Fruit fly (Drosophila melanogaster): Measurements from ENCODE around the gene CG12279.

DNA sequence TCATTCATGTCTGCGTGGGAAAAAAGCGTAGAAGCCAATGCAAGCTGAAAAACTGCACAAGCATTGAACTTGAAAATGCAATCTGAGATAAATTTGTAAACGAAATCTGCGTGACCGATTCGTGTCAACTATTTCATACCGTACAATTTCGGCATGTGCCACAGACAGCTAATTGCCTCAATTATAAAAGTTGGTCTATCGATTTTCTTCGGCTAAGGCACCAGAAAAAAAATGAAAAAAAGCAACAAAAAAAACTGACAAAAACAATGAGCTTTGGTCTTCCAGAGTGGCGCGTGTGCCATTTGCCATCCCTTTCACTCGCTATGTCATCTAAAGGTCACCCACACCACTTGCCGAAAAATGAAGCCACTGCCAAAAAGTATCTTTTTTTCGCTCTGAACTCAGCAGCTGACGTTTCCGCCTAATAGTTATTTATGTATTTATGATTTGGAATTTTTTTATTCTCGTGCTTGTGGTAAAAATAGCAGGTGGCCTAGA is 13.7 kb downstream of the CG12279 start:
- no peak for TF ChIP-seq Sin3A (optimal IDR thresholded peaks at IDR 0.05)
- no peak for TF ChIP-seq h (optimal IDR thresholded peaks at IDR 0.05)
